Worm (Caenorhabditis elegans) whole organism, mixed stage, embryonic: Measurements from ENCODE around the gene T05D4.2.

ENCODE experiments used
- ceh-39 ChIP-seq: fragments of 150-350 bp; optimal IDR thresholded peaks from 2 replicates; lab custom pipeline; 2014; ENCODE audit warnings: missing biosample characterization, missing genetic modification characterization
- ceh-43 ChIP-seq: fragments of 200-800 bp; sonication (Bioruptor generic); optimal IDR thresholded peaks from 2 replicates; lab custom pipeline; 2018; ENCODE audit warnings: mild to moderate bottlenecking, missing genetic modification characterization, moderate library complexity, missing compliant biosample characterization
- ceh-83 ChIP-seq: fragments of 200-800 bp; sonication (Bioruptor generic); optimal IDR thresholded peaks from 2 replicates; lab custom pipeline; 2018; ENCODE audit warnings: mild to moderate bottlenecking, missing genetic modification characterization, missing compliant biosample characterization
- ces-1 ChIP-seq: fragments of 150-350 bp; optimal IDR thresholded peaks from 2 replicates; lab custom pipeline; 2014; ENCODE audit warnings: missing biosample characterization, missing genetic modification reagents, missing genetic modification characterization
- cnd-1 ChIP-seq: fragments of 200-800 bp; sonication (Bioruptor generic); optimal IDR thresholded peaks from 2 replicates; lab custom pipeline; 2018; ENCODE audit warnings: mild to moderate bottlenecking, missing genetic modification characterization, missing compliant biosample characterization
- drap-1 ChIP-seq: fragments of 200-800 bp; sonication (Bioruptor generic); optimal IDR thresholded peaks from 3 replicates; lab custom pipeline; 2018; ENCODE audit warnings: mild to moderate bottlenecking, missing genetic modification characterization, missing compliant biosample characterization
- elt-1 ChIP-seq: sonication (generic microtip); optimal IDR thresholded peaks from 2 replicates; lab custom pipeline; 2017; ENCODE audit warnings: missing genetic modification characterization, mild to moderate bottlenecking, missing compliant biosample characterization, antibody characterized with exemption, moderate library complexity, borderline replicate concordance; ENCODE audit not compliant: insufficient read depth
- elt-3 ChIP-seq: fragments of 150-350 bp; optimal IDR thresholded peaks from 2 replicates; lab custom pipeline; 2014; ENCODE audit warnings: missing biosample characterization, missing genetic modification characterization
- flh-1 ChIP-seq: fragments of 200-800 bp; sonication (Bioruptor generic); optimal IDR thresholded peaks from 2 replicates; lab custom pipeline; 2018; ENCODE audit warnings: mild to moderate bottlenecking, missing genetic modification characterization, moderate library complexity, missing compliant biosample characterization
- ham-2 ChIP-seq: fragments of 200-800 bp; sonication (Bioruptor generic); optimal IDR thresholded peaks from 2 replicates; lab custom pipeline; 2018; ENCODE audit warnings: mild to moderate bottlenecking, missing genetic modification characterization, missing compliant biosample characterization
- hlh-1 ChIP-seq: fragments of 150-350 bp; optimal IDR thresholded peaks from 2 replicates; lab custom pipeline; 2014; ENCODE audit warnings: missing biosample characterization, missing genetic modification reagents, missing genetic modification characterization
- lin-13 ChIP-seq: fragments of 150-350 bp; optimal IDR thresholded peaks from 2 replicates; lab custom pipeline; 2014; ENCODE audit warnings: missing biosample characterization, missing genetic modification characterization
- lin-32 ChIP-seq: fragments of 200-800 bp; sonication (Bioruptor generic); optimal IDR thresholded peaks from 2 replicates; lab custom pipeline; 2018; ENCODE audit warnings: mild to moderate bottlenecking, missing genetic modification characterization, missing compliant biosample characterization
- mab-5 ChIP-seq: fragments of 150-350 bp; optimal IDR thresholded peaks from 2 replicates; lab custom pipeline; 2014; ENCODE audit warnings: missing biosample characterization, missing genetic modification characterization
- mep-1 ChIP-seq: fragments of 150-350 bp; optimal IDR thresholded peaks from 2 replicates; lab custom pipeline; 2017; ENCODE audit warnings: missing biosample characterization, missing genetic modification reagents, missing genetic modification characterization, inconsistent platforms
- mls-2 ChIP-seq: sonication (generic microtip); optimal IDR thresholded peaks from 2 replicates; lab custom pipeline; 2016; ENCODE audit warnings: mild to moderate bottlenecking, missing genetic modification characterization, moderate library complexity, missing compliant biosample characterization
- nhr-12 ChIP-seq: fragments of 150-350 bp; optimal IDR thresholded peaks from 2 replicates; lab custom pipeline; 2014; ENCODE audit warnings: missing biosample characterization, missing genetic modification characterization
- nhr-2 ChIP-seq: fragments of 150-350 bp; optimal IDR thresholded peaks from 2 replicates; lab custom pipeline; 2014; ENCODE audit warnings: missing biosample characterization, missing genetic modification characterization
- nhr-28 ChIP-seq: fragments of 150-350 bp; optimal IDR thresholded peaks from 2 replicates; lab custom pipeline; 2014; ENCODE audit warnings: missing biosample characterization, missing genetic modification characterization
- nhr-76 ChIP-seq: sonication (generic microtip); optimal IDR thresholded peaks from 2 replicates; lab custom pipeline; 2017; ENCODE audit warnings: missing biosample characterization, missing genetic modification characterization
- pha-4 ChIP-seq: fragments of 150-350 bp; optimal IDR thresholded peaks from 2 replicates; lab custom pipeline; 2018; ENCODE audit warnings: missing biosample characterization, missing genetic modification reagents, missing genetic modification characterization
- sem-2 ChIP-seq: fragments of 200-800 bp; sonication (Bioruptor generic); optimal IDR thresholded peaks from 2 replicates; lab custom pipeline; 2018; ENCODE audit warnings: mild to moderate bottlenecking, missing genetic modification characterization, missing compliant biosample characterization
- snpc-4 ChIP-seq: fragments of 150-350 bp; optimal IDR thresholded peaks from 2 replicates; lab custom pipeline; 2014; ENCODE audit warnings: missing biosample characterization, missing genetic modification characterization
- sptf-1 ChIP-seq: sonication (generic microtip); optimal IDR thresholded peaks from 2 replicates; lab custom pipeline; 2017; ENCODE audit warnings: mild to moderate bottlenecking, missing genetic modification characterization, moderate library complexity, missing compliant biosample characterization
- unc-120 ChIP-seq: sonication (generic microtip); optimal IDR thresholded peaks from 2 replicates; lab custom pipeline; 2017; ENCODE audit warnings: missing genetic modification characterization, missing compliant biosample characterization; ENCODE audit not compliant: poor library complexity, severe bottlenecking
- unc-39 ChIP-seq: fragments of 150-350 bp; optimal IDR thresholded peaks from 2 replicates; lab custom pipeline; 2014; ENCODE audit warnings: missing biosample characterization, missing genetic modification characterization
- unc-62 ChIP-seq: fragments of 150-350 bp; optimal IDR thresholded peaks from 2 replicates; lab custom pipeline; 2014; ENCODE audit warnings: missing biosample characterization, missing genetic modification reagents, missing genetic modification characterization
- zip-8 ChIP-seq: fragments of 150-350 bp; optimal IDR thresholded peaks from 2 replicates; lab custom pipeline; 2014; ENCODE audit warnings: missing biosample characterization, missing genetic modification characterization
- ztf-11 ChIP-seq: fragments of 150-350 bp; optimal IDR thresholded peaks from 2 replicates; lab custom pipeline; 2014; ENCODE audit warnings: missing biosample characterization, missing genetic modification characterization

Gene T05D4.2

ce11 chrIII:13555234-13555633 lies 7.6 kb downstream of the T05D4.2 start, which contains the start of gene scav-2:
scav-2 (minus strand) TSS chrIII:13555334.
- TF ChIP-seq pha-4 (tag; lab: Kevin White, UChicago), result no peak

DNA sequence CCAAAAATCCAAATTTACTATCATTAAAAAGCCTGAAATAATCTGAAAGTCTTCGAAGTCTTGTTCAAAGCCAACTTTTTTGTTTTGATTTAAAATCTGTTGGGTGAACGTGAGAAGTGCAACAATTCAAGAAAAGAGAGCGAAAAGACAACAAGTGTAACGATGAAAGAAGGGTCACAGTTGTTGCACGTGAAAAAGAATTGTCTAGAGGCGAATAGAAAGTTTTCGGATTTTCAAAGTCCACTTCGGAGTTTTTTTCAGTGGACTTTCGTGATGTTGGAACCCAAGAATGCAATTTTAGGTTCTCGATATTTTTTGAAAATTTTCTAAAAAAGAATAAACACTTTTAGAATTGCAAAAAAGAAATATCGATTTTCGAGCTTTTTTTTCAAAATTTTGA lies 12.9 kb downstream of the T05D4.2 start:
- TF ChIP-seq drap-1 (GFP tag; lab: Kevin White, UChicago) (no peak), ham-2 (GFP tag; lab: Kevin White, UChicago) (no peak), hlh-1 (tag; lab: Kevin White, UChicago) (peak; percentile 56)

DNA sequence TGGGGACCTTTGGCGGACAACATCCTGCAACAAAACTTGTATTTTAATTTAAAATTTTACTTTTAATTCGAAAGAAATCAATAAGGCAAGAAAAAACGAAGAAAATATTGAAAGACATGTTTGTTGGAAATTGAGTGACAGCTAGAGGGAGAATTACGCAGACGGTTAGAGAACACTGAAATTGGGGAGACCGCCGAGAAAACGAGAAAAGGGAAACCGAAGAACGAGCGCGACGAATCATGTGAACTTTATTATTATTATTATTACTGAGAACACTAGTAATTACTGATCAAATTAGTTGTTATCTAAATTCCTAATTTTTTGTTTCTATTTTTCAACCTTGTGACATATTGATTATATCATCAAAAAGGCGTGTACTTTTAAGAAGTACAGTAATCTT lies 13.9 kb downstream of the T05D4.2 start, which contains the start of gene mmad-1:
TSS of gene mmad-1 (minus strand) at position 24 of the 400 bp plus-strand sequence.
- TF ChIP-seq mep-1 (no peak), sem-2 (no peak), lin-32 (no peak), ces-1 (GFP tag; lab: Kevin White, UChicago) (peak; percentile 29), zip-8 (no peak), unc-120 (peak; percentile 8), unc-62 (GFP tag; lab: Kevin White, UChicago) (peak; percentile 94)

DNA sequence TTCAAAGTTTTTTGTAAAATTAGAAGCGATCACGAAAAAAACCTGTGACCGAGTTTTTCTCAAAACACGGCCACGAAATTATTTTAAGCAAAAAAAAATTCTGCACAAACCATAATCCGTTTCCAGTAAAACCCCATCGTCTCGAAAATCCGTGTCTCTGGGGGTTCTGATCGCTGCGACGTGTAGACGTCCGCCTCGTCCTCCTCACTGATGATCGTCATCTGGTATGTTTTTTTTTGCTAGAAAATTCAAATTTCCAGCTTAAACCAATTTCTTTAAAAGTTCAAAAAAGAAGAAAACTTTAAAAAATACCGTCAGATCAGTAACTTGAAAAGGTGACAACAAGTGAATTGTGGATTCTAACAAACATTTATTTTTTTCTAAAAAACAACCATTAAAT lies 16.3 kb downstream of the T05D4.2 start, which contains the start of gene Y76A2B.4:
TSS of gene Y76A2B.4 (minus strand) at position 241 of the 400 bp plus-strand sequence.
- no peak for TF ChIP-seq pha-4 (tag; lab: Kevin White, UChicago)
- no peak for TF ChIP-seq unc-62 (GFP tag; lab: Kevin White, UChicago)
- no peak for TF ChIP-seq mab-5 (tag; lab: Kevin White, UChicago)
- TF ChIP-seq unc-39 (tag; lab: Kevin White, UChicago), result no peak
- TF ChIP-seq nhr-76 (tag; lab: Kevin White, UChicago), result no peak
- TF ChIP-seq ceh-39 (tag; lab: Kevin White, UChicago), result no peak
- TF ChIP-seq sem-2, result no peak
- TF ChIP-seq snpc-4 (tag; lab: Kevin White, UChicago), result no peak
- TF ChIP-seq ces-1 (GFP tag; lab: Kevin White, UChicago), result no peak
- TF ChIP-seq ceh-83 (GFP tag; lab: Kevin White, UChicago), result no peak
- TF ChIP-seq elt-1 (tag; lab: Kevin White, UChicago), result no peak
- TF ChIP-seq nhr-28 (tag; lab: Kevin White, UChicago), result no peak
- TF ChIP-seq mls-2 (tag; lab: Kevin White, UChicago), result no peak
- TF ChIP-seq ztf-11 (tag; lab: Kevin White, UChicago), result no peak
- TF ChIP-seq unc-120, result no peak
- TF ChIP-seq nhr-2, result no peak

- TF ChIP-seq cnd-1 (no peak), ztf-11 (tag; lab: Kevin White, UChicago) (no peak), drap-1 (GFP tag; lab: Kevin White, UChicago) (no peak), nhr-28 (tag; lab: Kevin White, UChicago) (no peak), sptf-1 (tag; lab: Kevin White, UChicago) (no peak), lin-13 (tag; lab: Kevin White, UChicago) (no peak)
These were observed 18.3 kb downstream of the T05D4.2 start for ce11 chrIII:13544593-13544992.

DNA sequence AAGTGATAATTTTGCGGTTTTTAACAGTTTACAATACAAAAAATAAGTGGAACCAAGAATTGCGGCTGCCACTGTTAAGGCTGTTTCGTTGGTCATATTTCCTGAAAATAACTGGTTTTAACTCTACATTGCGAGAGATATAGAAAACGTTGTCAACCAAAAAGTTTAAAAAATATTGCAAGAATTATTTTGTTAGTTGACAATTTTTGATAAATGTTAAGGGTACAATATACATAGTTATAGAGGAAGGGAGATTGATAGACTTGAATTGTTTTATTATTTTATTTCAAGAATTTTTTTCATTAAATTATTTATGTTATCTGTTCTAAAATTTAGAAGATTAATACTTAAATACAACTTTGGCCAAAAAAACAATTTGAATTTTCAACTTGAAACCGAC lies 19.4 kb downstream of the T05D4.2 start, which contains the start of gene acs-5:
TSS of gene acs-5 (minus strand) at position 101 of the 400 bp plus-strand sequence.
- TF ChIP-seq lin-13 (tag; lab: Kevin White, UChicago), result no peak
- no peak for TF ChIP-seq mab-5 (tag; lab: Kevin White, UChicago)
- no peak for TF ChIP-seq ceh-43 (GFP tag; lab: Kevin White, UChicago)
- TF ChIP-seq ceh-83 (GFP tag; lab: Kevin White, UChicago), result no peak
- no peak for TF ChIP-seq mep-1
- TF ChIP-seq zip-8, result no peak
- TF ChIP-seq elt-3, result no peak
- TF ChIP-seq nhr-2, result no peak
- TF ChIP-seq flh-1 (GFP tag; lab: Kevin White, UChicago), result no peak
- TF ChIP-seq elt-1 (tag; lab: Kevin White, UChicago), result no peak
- no peak for TF ChIP-seq nhr-12
